Fruit fly (Drosophila melanogaster) Kc167 (cell line): ENCODE results near the gene Ssdp.

ENCODE experiments used
- Sin3A ChIP-seq: fragments of >200 bp; optimal IDR thresholded peaks from 2 replicates; lab custom pipeline; 2018; ENCODE audit warnings: missing external identifiers
- psq ChIP-seq: fragments of >200 bp; optimal IDR thresholded peaks from 2 replicates; lab custom pipeline; 2017; ENCODE audit warnings: missing external identifiers
- ttk ChIP-seq: sonication (Bioruptor generic); optimal IDR thresholded peaks from 2 replicates; lab custom pipeline; 2017; ENCODE audit warnings: missing external identifiers

DNA sequence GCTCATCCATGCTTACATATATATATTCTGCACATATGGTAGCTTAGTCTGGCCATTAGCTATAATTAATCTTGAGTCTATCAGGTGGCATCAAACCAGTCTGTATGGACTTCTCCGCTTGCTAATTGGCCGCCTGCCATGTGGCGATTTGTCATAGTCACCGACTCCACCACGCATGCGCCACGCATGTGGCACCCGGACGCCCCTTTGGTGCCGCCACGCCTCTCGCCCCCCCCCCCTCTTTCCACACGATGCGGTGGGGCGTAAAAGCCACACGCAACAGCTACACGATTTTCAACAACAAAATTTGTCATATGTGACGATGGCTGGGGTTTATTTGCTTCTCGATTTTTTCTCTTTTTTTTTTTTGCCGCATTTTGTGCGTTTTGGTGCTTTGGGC, 45.7 kb downstream of the Ssdp start:
- TF ChIP-seq psq: no peak
- no peak for TF ChIP-seq Sin3A (lab: Kevin White, UChicago)
- TF ChIP-seq ttk (lab: Kevin White, UChicago): no peak
